Fruit fly (Drosophila melanogaster) whole organism, prepupa: ENCODE data around the gene CNMaR.

Experiments
- CG10669 ChIP-seq: fragments of 200-800 bp; sonication (Bioruptor generic); optimal IDR thresholded peaks from 3 replicates; lab custom pipeline; 2018; ENCODE audit warnings: missing biosample characterization, mild to moderate bottlenecking, missing genetic modification characterization, moderate library complexity
- CG11294 ChIP-seq: fragments of 200-800 bp; sonication (Bioruptor generic); IDR thresholded peaks from 2 replicates; pipeline ENCODE4 v1.3.6; 2022; ENCODE audit warnings: missing biosample characterization, missing genetic modification characterization
- CG11902 ChIP-seq: fragments of 200-800 bp; sonication (Bioruptor generic); optimal IDR thresholded peaks from 3 replicates; lab custom pipeline; 2016; ENCODE audit warnings: missing biosample characterization, missing genetic modification characterization
- CG1621 ChIP-seq: fragments of 200-800 bp; sonication (Bioruptor generic); optimal IDR thresholded peaks from 3 replicates; lab custom pipeline; 2018; ENCODE audit warnings: missing biosample characterization, mild to moderate bottlenecking, missing genetic modification characterization
- CG3032 ChIP-seq: fragments of 200-800 bp; optimal IDR thresholded peaks from 2 replicates; lab custom pipeline; 2019; ENCODE audit warnings: missing biosample characterization, mild to moderate bottlenecking, missing genetic modification characterization, moderate library complexity
- CG32006 ChIP-seq: fragments of 200-800 bp; sonication (Bioruptor generic); optimal IDR thresholded peaks from 3 replicates; lab custom pipeline; 2017; ENCODE audit warnings: missing biosample characterization, mild to moderate bottlenecking, missing genetic modification characterization
- CG4318 ChIP-seq: fragments of 200-800 bp; sonication (Bioruptor generic); optimal IDR thresholded peaks from 3 replicates; lab custom pipeline; 2017; ENCODE audit warnings: missing biosample characterization, mild to moderate bottlenecking, missing genetic modification characterization
- CG6163 ChIP-seq: fragments of 200-800 bp; sonication (Bioruptor generic); IDR thresholded peaks from 3 replicates; pipeline ENCODE4 v1.3.6; 2022; ENCODE audit warnings: missing biosample characterization, missing genetic modification characterization
- CG6792 ChIP-seq: fragments of 200-800 bp; sonication (Bioruptor generic); optimal IDR thresholded peaks from 3 replicates; lab custom pipeline; 2016; ENCODE audit warnings: missing biosample characterization, missing genetic modification characterization
- CG6808 ChIP-seq: fragments of 200-800 bp; sonication (Bioruptor generic); optimal IDR thresholded peaks from 3 replicates; lab custom pipeline; 2017; ENCODE audit warnings: missing biosample characterization, missing genetic modification characterization, mild to moderate bottlenecking, moderate library complexity, missing genetic modification reagents
- CG6854 ChIP-seq: fragments of 200-800 bp; sonication (Bioruptor generic); optimal IDR thresholded peaks from 2 replicates; lab custom pipeline; 2017; ENCODE audit warnings: missing biosample characterization, mild to moderate bottlenecking, missing genetic modification characterization
- CG7368 ChIP-seq: fragments of 200-800 bp; sonication (Bioruptor generic); optimal IDR thresholded peaks from 3 replicates; lab custom pipeline; 2016; ENCODE audit warnings: missing biosample characterization, missing genetic modification characterization
- CG9139 ChIP-seq: fragments of 200-800 bp; sonication (Bioruptor generic); optimal IDR thresholded peaks from 3 replicates; lab custom pipeline; 2017; ENCODE audit warnings: missing biosample characterization, mild to moderate bottlenecking, missing genetic modification characterization
- Eip75B ChIP-seq: fragments of 200-800 bp; sonication (Bioruptor generic); optimal IDR thresholded peaks from 3 replicates; lab custom pipeline; 2016; ENCODE audit warnings: missing biosample characterization, missing genetic modification characterization
- Eip78C ChIP-seq: fragments of 200-800 bp; sonication (Bioruptor generic); peaks from one replicate; lab custom pipeline; 2016; ENCODE audit warnings: missing biosample characterization, missing genetic modification characterization
- Gug ChIP-seq: fragments of 200-800 bp; sonication (Bioruptor generic); IDR thresholded peaks from 2 replicates; pipeline ENCODE4 v1.3.6; 2022; ENCODE audit warnings: missing biosample characterization, missing genetic modification characterization
- Lpt ChIP-seq: fragments of 200-800 bp; sonication (Bioruptor generic); optimal IDR thresholded peaks from 3 replicates; lab custom pipeline; 2016; ENCODE audit warnings: missing biosample characterization, missing genetic modification characterization
- Met ChIP-seq: fragments of 200-800 bp; sonication (Bioruptor generic); optimal IDR thresholded peaks from 3 replicates; lab custom pipeline; 2016; ENCODE audit warnings: missing biosample characterization, missing genetic modification characterization
- Smox ChIP-seq: fragments of 200-800 bp; sonication (Bioruptor generic); optimal IDR thresholded peaks from 3 replicates; lab custom pipeline; 2016; ENCODE audit warnings: missing biosample characterization, missing genetic modification characterization
- Sox14 ChIP-seq: fragments of 200-800 bp; sonication (Bioruptor generic); optimal IDR thresholded peaks from 3 replicates; lab custom pipeline; 2016; ENCODE audit warnings: missing biosample characterization, missing genetic modification characterization
- achi ChIP-seq: fragments of 200-800 bp; sonication (Bioruptor generic); optimal IDR thresholded peaks from 3 replicates; lab custom pipeline; 2016; ENCODE audit warnings: missing biosample characterization, missing genetic modification characterization
- cyc ChIP-seq: fragments of 200-800 bp; sonication (Bioruptor generic); optimal IDR thresholded peaks from 3 replicates; lab custom pipeline; 2016; ENCODE audit warnings: missing biosample characterization, missing genetic modification characterization
- eg ChIP-seq: fragments of 200-800 bp; sonication (Bioruptor generic); IDR thresholded peaks from 3 replicates; pipeline ENCODE4 v1.3.6; 2022; ENCODE audit warnings: missing biosample characterization, missing genetic modification characterization
- esn ChIP-seq: fragments of 200-800 bp; sonication (Bioruptor generic); optimal IDR thresholded peaks from 2 replicates; lab custom pipeline; 2016; ENCODE audit warnings: missing biosample characterization, mild to moderate bottlenecking, missing genetic modification characterization, moderate library complexity
- lz ChIP-seq: fragments of 200-800 bp; sonication (Bioruptor generic); optimal IDR thresholded peaks from 3 replicates; lab custom pipeline; 2016; ENCODE audit warnings: missing biosample characterization, missing genetic modification characterization
- pdm3 ChIP-seq: fragments of 200-800 bp; sonication (Bioruptor generic); optimal IDR thresholded peaks from 3 replicates; lab custom pipeline; 2016; ENCODE audit warnings: missing biosample characterization, missing genetic modification characterization
- salr ChIP-seq, 2 experiments: fragments of 200-800 bp; sonication (Bioruptor generic); optimal IDR thresholded peaks; 3 replicates each; lab custom pipeline; 2016 to 2018; ENCODE audit warnings: missing biosample characterization in 2 of 2, missing genetic modification characterization in 2 of 2, mild to moderate bottlenecking in 1 of 2
- svp ChIP-seq: fragments of 200-800 bp; sonication (Bioruptor generic); peaks from one replicate; lab custom pipeline; 2016; ENCODE audit warnings: missing biosample characterization, missing genetic modification characterization
- vri ChIP-seq: fragments of 200-800 bp; sonication (Bioruptor generic); optimal IDR thresholded peaks from 3 replicates; lab custom pipeline; 2016; ENCODE audit warnings: missing biosample characterization, mild to moderate bottlenecking, missing genetic modification characterization

Gene CNMaR

DNA sequence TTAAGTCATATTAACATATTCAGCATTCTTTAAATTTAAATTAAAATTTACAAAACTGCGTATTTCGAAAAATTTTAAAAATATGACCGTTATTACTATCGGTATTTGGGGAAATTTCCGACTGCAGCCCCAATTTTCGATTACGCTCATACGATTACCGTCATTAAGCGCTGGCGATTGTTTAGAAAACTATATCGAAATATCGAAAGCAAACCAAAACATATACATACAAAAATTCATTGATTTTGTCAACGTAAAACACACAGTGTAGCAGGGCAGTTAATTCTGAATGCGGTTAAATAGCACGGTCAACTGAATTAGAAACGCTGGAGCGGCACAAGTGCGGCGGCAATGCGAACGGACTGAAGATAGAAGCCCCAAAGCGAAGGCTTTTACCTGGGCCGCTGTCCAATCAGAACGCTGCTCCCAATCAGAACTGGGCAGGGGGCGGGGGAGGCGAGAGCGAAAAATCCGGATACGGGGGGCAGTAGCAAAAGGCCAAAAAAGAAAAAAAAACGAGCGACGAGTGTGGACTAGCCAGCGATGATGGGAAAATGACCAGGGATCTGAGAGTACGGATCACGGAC is 60.3 kb downstream of the CNMaR start, which contains the start of gene CG16711:
TSS of gene CG16711 (plus strand) at position 170 of the 587 bp plus-strand sequence.
- TF ChIP-seq CG1621 (tag; lab: Kevin White, UChicago) (peak; percentile 85), esn (GFP tag; lab: Kevin White, UChicago) (peak; percentile 9), CG6854 (GFP tag; lab: Kevin White, UChicago) (no peak), CG7368 (no peak), cyc (GFP tag; lab: Kevin White, UChicago) (no peak), svp (GFP tag; lab: Kevin White, UChicago) (peak; percentile 63), CG11294 (GFP tag; lab: Robert Waterston, UW) (no peak), salr (GFP tag; optimal IDR thresholded peaks at IDR 0.05; lab: Kevin White, UChicago) (no peak), pdm3 (GFP tag; lab: Kevin White, UChicago) (no peak), Lpt (no peak), eg (0 out of 3 replicates have a peak, but pooled peaks have one; percentile 28), CG11902 (GFP tag; lab: Kevin White, UChicago) (no peak), CG6163 (GFP tag; lab: Robert Waterston, UW) (no peak), vri (GFP tag; lab: Kevin White, UChicago) (no peak), Met (no peak)

DNA sequence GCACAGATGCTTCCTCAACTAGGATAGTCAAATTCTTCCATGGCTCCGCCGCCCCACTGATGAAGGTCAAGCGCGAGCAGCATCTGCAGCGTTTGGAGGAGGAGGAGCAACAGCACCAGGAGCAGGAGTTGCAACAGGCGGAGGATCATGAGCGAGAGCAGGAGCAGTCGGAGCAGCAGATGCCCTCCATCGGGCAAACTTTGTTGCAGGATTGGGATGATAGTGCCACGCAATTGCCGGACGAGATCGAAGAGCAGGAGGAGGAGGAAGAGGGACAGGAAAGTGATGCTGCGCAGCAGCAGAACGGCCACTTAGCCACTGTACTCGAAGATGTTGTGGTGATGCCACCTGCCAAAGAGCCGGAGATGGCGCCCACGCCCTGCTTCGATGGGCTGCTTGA is 61.7 kb downstream of the CNMaR start:
- TF ChIP-seq CG32006 (GFP tag; lab: Kevin White, UChicago), result no peak
- no peak for TF ChIP-seq Lpt

DNA sequence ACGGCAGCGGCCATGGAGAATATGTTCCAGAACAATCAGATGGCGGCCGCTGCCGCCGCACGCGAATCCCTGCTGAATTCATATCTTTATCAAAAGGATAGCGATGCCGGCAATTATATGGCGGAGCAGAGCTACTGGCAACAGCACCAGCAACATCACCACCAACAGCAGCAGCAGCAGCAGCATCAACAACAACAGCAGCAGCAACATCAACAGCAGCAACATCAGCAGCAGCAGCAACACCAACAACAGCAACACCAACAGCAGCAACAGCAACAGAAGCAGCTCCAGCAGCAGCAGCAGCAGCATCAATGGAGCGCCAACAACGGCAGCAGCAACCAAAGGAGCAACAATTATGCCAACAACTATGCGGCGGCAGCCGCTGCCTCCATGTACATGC is 64.9 kb downstream of the CNMaR start:
- TF ChIP-seq CG3032 (tag; lab: Kevin White, UChicago) (no peak), CG6808 (GFP tag; lab: Kevin White, UChicago) (no peak), CG9139 (GFP tag; lab: Kevin White, UChicago) (no peak), lz (GFP tag; lab: Kevin White, UChicago) (no peak), Sox14 (no peak), Gug (GFP tag; lab: Robert Waterston, UW) (no peak), CG4318 (GFP tag; lab: Kevin White, UChicago) (no peak), CG6792 (GFP tag; lab: Kevin White, UChicago) (no peak), Eip75B (GFP tag; lab: Kevin White, UChicago) (no peak), Eip78C (GFP tag; lab: Kevin White, UChicago) (no peak), pdm3 (GFP tag; lab: Kevin White, UChicago) (no peak), CG10669 (no peak), Smox (GFP tag; lab: Kevin White, UChicago) (no peak), achi (GFP tag; lab: Kevin White, UChicago) (no peak)
